Fruit fly (Drosophila melanogaster) whole organism, adult: ENCODE data around the gene Pop5.

Experiments used
- CG11617 ChIP-seq: fragments of 200-800 bp; sonication (Bioruptor generic); optimal IDR thresholded peaks from 2 replicates; lab custom pipeline; 2017; ENCODE audit warnings: mild to moderate bottlenecking, missing biosample characterization, missing genetic modification reagents, missing genetic modification characterization
- CG12768 ChIP-seq: fragments of 200-800 bp; sonication (Bioruptor generic); optimal IDR thresholded peaks from 2 replicates; lab custom pipeline; 2017; ENCODE audit warnings: missing biosample characterization, missing genetic modification characterization, mild to moderate bottlenecking, moderate library complexity, missing genetic modification reagents
- CG14711 ChIP-seq: fragments of 200-800 bp; sonication (Bioruptor generic); optimal IDR thresholded peaks from 2 replicates; lab custom pipeline; 2018; ENCODE audit warnings: missing biosample characterization, mild to moderate bottlenecking, missing genetic modification characterization, moderate library complexity
- CG1620 ChIP-seq: fragments of 200-800 bp; sonication (Bioruptor generic); optimal IDR thresholded peaks from 2 replicates; lab custom pipeline; 2016; ENCODE audit warnings: missing biosample characterization, missing genetic modification characterization
- CG33017 ChIP-seq: fragments of 200-800 bp; sonication (Bioruptor generic); optimal IDR thresholded peaks from 2 replicates; lab custom pipeline; 2018; ENCODE audit warnings: missing biosample characterization, mild to moderate bottlenecking, missing genetic modification characterization, moderate library complexity
- CG5204 ChIP-seq: fragments of 200-800 bp; sonication (Bioruptor generic); optimal IDR thresholded peaks from 2 replicates; lab custom pipeline; 2016; ENCODE audit warnings: missing biosample characterization, missing genetic modification characterization
- CG7045 ChIP-seq: fragments of 200-800 bp; sonication (Bioruptor generic); optimal IDR thresholded peaks from 2 replicates; lab custom pipeline; 2017; ENCODE audit warnings: missing biosample characterization, mild to moderate bottlenecking, missing genetic modification characterization
- CG7101 ChIP-seq: fragments of 200-800 bp; sonication (Bioruptor generic); optimal IDR thresholded peaks from 2 replicates; lab custom pipeline; 2018; ENCODE audit warnings: missing biosample characterization, mild to moderate bottlenecking, missing genetic modification characterization, moderate library complexity
- Clk ChIP-seq: fragments of 200-800 bp; sonication (Bioruptor generic); optimal IDR thresholded peaks from 2 replicates; lab custom pipeline; 2017; ENCODE audit warnings: missing biosample characterization, missing genetic modification characterization
- Crg-1 ChIP-seq: fragments of 200-800 bp; sonication (Bioruptor generic); optimal IDR thresholded peaks from 2 replicates; lab custom pipeline; 2016; ENCODE audit warnings: missing biosample characterization, missing genetic modification characterization
- Hr96 ChIP-seq: fragments of 200-800 bp; sonication (Bioruptor generic); optimal IDR thresholded peaks from 2 replicates; lab custom pipeline; 2016; ENCODE audit warnings: missing biosample characterization, missing genetic modification characterization
- Mnt ChIP-seq: fragments of 200-800 bp; sonication (Bioruptor generic); optimal IDR thresholded peaks from 2 replicates; lab custom pipeline; 2016; ENCODE audit warnings: missing biosample characterization, mild to moderate bottlenecking, missing genetic modification characterization
- bab1 ChIP-seq: fragments of 200-800 bp; sonication (Bioruptor generic); optimal IDR thresholded peaks from 3 replicates; lab custom pipeline; 2019; ENCODE audit warnings: missing biosample characterization, mild to moderate bottlenecking, missing genetic modification characterization, moderate library complexity
- cic ChIP-seq: fragments of 200-800 bp; sonication (Bioruptor generic); optimal IDR thresholded peaks from 2 replicates; lab custom pipeline; 2017; ENCODE audit warnings: missing biosample characterization, mild to moderate bottlenecking, missing genetic modification characterization, moderate library complexity
- cnc ChIP-seq, 2 experiments: fragments of >200 bp; optimal IDR thresholded peaks; 2 replicates each; lab custom pipeline; 2017
- kay ChIP-seq: fragments of 200-800 bp; sonication (Bioruptor generic); peaks from one replicate; lab custom pipeline; 2016; ENCODE audit warnings: missing biosample characterization, missing genetic modification characterization, borderline replicate concordance
- ovo ChIP-seq: fragments of 200-800 bp; sonication (Bioruptor generic); optimal IDR thresholded peaks from 2 replicates; lab custom pipeline; 2016; ENCODE audit warnings: missing biosample characterization, missing genetic modification characterization
- pad ChIP-seq: fragments of 200-800 bp; sonication (Bioruptor generic); optimal IDR thresholded peaks from 3 replicates; lab custom pipeline; 2017; ENCODE audit warnings: missing biosample characterization, missing genetic modification characterization, mild to moderate bottlenecking, moderate library complexity, missing genetic modification reagents
- tj ChIP-seq: fragments of 200-800 bp; sonication (Bioruptor generic); optimal IDR thresholded peaks from 3 replicates; lab custom pipeline; 2017; ENCODE audit warnings: missing biosample characterization, mild to moderate bottlenecking, missing genetic modification characterization, moderate library complexity
- toe ChIP-seq: fragments of 200-800 bp; sonication (Bioruptor generic); optimal IDR thresholded peaks from 2 replicates; lab custom pipeline; 2016; ENCODE audit warnings: missing biosample characterization, missing genetic modification characterization

Gene Pop5

DNA sequence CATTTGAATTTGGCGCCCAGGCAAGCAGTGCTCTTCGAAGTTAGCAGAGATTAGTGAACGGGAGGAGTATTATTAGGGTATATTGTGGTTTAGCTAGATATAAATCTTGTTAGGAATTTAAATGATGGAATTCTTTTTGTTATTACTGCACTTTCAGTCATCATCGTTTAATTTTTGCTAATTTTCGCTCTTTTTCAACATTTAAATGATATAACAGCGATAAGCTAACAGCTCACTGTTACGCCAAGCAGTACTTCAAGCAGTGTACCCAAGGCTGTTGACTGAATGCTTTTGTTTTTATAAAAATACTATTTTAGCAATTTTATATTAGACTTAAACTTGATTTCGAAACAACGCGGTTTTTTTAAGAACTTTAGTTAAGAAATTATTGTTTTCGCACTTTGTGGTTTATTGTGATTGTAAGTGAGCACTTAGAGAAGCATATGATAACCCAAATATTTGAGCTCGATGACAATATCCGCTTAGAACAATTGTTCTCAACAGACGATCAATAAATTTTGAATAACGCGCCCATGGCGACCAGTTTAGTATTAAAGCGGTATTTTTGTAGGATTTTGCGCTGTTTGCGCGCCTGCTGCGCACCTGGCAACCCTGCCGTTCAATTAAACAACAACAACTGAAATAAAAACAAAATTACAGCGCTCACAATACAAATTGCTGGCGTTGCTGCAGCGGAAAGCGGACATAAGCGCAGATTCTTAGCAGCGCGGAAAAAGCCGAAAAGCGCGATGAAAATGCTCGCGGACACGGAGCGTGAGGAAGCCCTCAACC, 6.0 kb upstream of the Pop5 start:
- TF ChIP-seq cic (GFP tag; lab: Kevin White, UChicago), result no peak
- no peak for TF ChIP-seq Crg-1
- TF ChIP-seq CG7101 (tag; lab: Kevin White, UChicago), result no peak
- no peak for TF ChIP-seq CG1620 (GFP tag; lab: Kevin White, UChicago)
- peak; percentile 23 for TF ChIP-seq Mnt (GFP tag; lab: Kevin White, UChicago)
- peak; percentile 33 for TF ChIP-seq kay
- no peak for TF ChIP-seq toe (GFP tag; lab: Kevin White, UChicago)
- no peak for TF ChIP-seq CG33017 (tag; lab: Kevin White, UChicago)
- TF ChIP-seq CG5204 (GFP tag; lab: Kevin White, UChicago), result no peak
- no peak for TF ChIP-seq CG11617 (GFP tag; lab: Kevin White, UChicago)
- peak; percentile 98 for TF ChIP-seq CG14711 (tag; lab: Kevin White, UChicago)
- no peak for TF ChIP-seq bab1 (GFP tag; lab: Kevin White, UChicago)
- peak; percentile 74 for TF ChIP-seq tj

DNA sequence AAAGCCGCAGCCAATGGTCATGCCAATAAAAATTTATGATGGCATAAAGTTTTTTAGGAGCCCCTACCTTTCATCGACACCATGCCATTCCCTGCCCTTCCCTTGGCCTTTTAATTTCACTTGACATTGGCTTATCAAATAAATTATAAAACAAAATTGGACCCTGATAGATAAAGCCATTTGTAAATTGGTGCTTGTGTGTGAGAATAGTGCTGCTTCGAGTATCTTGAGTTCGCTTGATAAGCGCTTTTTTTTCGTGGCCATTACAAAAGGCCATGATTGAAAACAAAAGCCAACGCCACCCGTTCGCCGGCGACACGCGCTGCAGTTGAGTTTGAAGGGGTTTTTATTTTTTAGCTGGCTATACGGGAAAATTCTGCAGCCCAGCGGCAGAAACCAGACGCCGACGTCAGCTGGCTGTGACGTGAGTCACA, 5.1 kb upstream of the Pop5 start:
- no peak for TF ChIP-seq toe (GFP tag; lab: Kevin White, UChicago)
- peak; percentile 70 for TF ChIP-seq cic (GFP tag; lab: Kevin White, UChicago)
- TF ChIP-seq tj, result peak; percentile 95
- TF ChIP-seq CG11617 (GFP tag; lab: Kevin White, UChicago), result peak; percentile 49
- no peak for TF ChIP-seq cnc (optimal IDR thresholded peaks at IDR 0.05; lab: Kevin White, UChicago)
- TF ChIP-seq CG12768 (GFP tag; lab: Kevin White, UChicago), result peak; percentile 64
- no peak for TF ChIP-seq CG1620 (GFP tag; lab: Kevin White, UChicago)
- TF ChIP-seq ovo (GFP tag; lab: Kevin White, UChicago), result no peak
- peak; percentile 42 for TF ChIP-seq CG33017 (tag; lab: Kevin White, UChicago)
- peak; percentile 59 for TF ChIP-seq Mnt (GFP tag; lab: Kevin White, UChicago)
- no peak for TF ChIP-seq Crg-1
- peak; percentile 63 for TF ChIP-seq CG7101 (tag; lab: Kevin White, UChicago)
- TF ChIP-seq CG7045 (GFP tag; lab: Kevin White, UChicago), result peak; percentile 61
- TF ChIP-seq pad (GFP tag; lab: Kevin White, UChicago), result peak; percentile 37
- peak; percentile 8 for TF ChIP-seq Hr96 (GFP tag; lab: Kevin White, UChicago)
- peak; percentile 77 for TF ChIP-seq kay
- peak; percentile 44 for TF ChIP-seq Clk
- TF ChIP-seq CG5204 (GFP tag; lab: Kevin White, UChicago), result no peak
- TF ChIP-seq CG14711 (tag; lab: Kevin White, UChicago), result no peak
- TF ChIP-seq bab1 (GFP tag; lab: Kevin White, UChicago), result peak; percentile 44

DNA sequence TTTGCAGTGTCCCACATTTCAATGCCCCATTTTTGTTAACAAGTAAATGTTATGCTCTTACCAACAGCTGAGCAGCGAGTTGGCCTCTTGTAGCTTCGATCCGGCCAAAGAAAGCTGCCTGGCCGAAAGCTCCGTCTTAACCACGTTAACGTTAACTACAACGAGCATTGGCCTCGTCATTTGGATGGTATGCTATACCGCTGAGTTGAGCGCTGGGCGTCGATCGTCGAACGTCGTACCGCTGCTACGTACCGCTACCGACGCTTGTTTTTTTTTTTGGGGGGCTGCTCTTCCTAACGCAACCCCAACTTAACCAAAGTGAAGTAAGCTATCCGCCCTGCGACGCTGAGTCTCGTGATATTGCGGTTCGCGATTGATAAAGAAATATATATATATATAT, 4.5 kb upstream of the Pop5 start, which contains the start of gene rogdi:
TSS of gene rogdi (plus strand) at position 199 of the 400 bp plus-strand sequence.
- TF ChIP-seq kay (no peak), CG14711 (tag; lab: Kevin White, UChicago) (no peak), CG11617 (GFP tag; lab: Kevin White, UChicago) (no peak), bab1 (GFP tag; lab: Kevin White, UChicago) (peak; percentile 19)

DNA sequence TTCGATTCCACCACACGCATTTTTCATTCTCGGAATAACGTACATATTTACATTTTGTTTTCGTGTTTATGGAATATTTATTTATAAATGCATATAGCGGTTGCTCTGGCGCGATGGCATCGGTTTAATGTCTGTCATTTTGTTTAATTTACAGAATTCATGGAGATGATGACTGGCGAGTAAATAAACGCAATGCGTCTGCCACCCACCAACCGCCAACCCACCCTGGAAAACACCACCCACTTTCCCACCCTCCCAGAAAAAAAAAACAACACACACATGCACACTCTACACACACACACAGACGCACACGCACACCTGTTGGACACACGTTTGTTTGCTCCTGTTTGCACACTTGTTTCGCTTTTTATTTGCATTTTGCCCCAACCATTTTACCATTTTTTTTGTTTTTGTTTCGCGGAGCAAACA, 3.0 kb upstream of the Pop5 start:
- TF ChIP-seq Mnt (GFP tag; lab: Kevin White, UChicago), result no peak
- no peak for TF ChIP-seq cic (GFP tag; lab: Kevin White, UChicago)
- no peak for TF ChIP-seq CG1620 (GFP tag; lab: Kevin White, UChicago)
- no peak for TF ChIP-seq cnc (optimal IDR thresholded peaks at IDR 0.05; lab: Kevin White, UChicago)
- no peak for TF ChIP-seq CG33017 (tag; lab: Kevin White, UChicago)
- TF ChIP-seq Clk, result no peak
- TF ChIP-seq Hr96 (GFP tag; lab: Kevin White, UChicago), result no peak
- TF ChIP-seq CG11617 (GFP tag; lab: Kevin White, UChicago), result no peak
- TF ChIP-seq kay, result no peak
- no peak for TF ChIP-seq ovo (GFP tag; lab: Kevin White, UChicago)
- TF ChIP-seq tj, result no peak
- TF ChIP-seq pad (GFP tag; lab: Kevin White, UChicago), result no peak
- TF ChIP-seq bab1 (GFP tag; lab: Kevin White, UChicago), result no peak
- TF ChIP-seq toe (GFP tag; lab: Kevin White, UChicago), result no peak
- TF ChIP-seq CG5204 (GFP tag; lab: Kevin White, UChicago), result no peak
- no peak for TF ChIP-seq CG14711 (tag; lab: Kevin White, UChicago)
- TF ChIP-seq CG7045 (GFP tag; lab: Kevin White, UChicago), result no peak

DNA sequence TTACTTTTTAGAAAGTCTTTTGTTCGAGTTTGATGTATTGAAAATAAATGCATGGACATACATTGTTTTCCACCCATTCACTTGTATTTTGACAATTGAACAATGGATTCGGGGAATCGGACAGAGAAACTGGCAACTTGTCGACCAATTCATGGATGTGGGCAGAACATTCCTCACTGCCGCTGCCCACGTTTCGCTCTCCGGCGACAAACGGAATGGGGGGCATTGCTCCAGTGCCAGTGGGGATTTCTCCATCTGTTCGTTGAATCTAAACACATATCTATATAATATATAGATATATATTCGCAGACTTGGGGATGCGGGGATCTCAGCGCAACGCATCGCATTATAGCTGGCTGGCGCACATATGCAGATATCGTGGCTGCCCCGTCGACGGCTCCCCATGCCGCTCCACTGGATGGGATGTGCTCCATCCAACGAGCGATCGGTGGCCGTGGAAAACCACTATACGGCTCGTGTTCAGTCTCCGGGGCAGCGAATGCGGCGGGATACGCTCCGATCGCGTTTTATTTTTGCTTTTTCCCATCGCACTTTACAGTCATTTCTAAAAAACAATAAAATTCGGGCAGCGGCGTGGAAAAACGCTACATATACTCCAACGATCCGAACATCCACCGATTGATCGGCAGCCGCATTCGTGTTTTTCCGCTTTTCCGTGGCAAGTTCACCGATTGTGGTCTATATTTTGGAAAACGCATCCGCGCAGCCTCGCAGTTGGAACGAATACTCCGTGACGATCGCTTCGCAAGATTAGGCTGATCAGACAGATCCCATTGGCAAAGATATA, 797 bp upstream of the Pop5 start, which contains the start of gene TpnC73F:
TSS of gene TpnC73F (plus strand) at position 633 of the 808 bp plus-strand sequence.
- TF ChIP-seq CG14711 (tag; lab: Kevin White, UChicago), result no peak
- no peak for TF ChIP-seq CG7045 (GFP tag; lab: Kevin White, UChicago)
- no peak for TF ChIP-seq Mnt (GFP tag; lab: Kevin White, UChicago)
